Fruit fly (Drosophila melanogaster) whole organism, embryonic: Measurements from ENCODE around the gene CG4577.

Source experiments
- Ada2b ChIP-seq: fragments of 200-800 bp; sonication (Bioruptor generic); IDR thresholded peaks from 2 replicates; pipeline ENCODE4 v1.3.6; 2022; ENCODE audit warnings: missing biosample characterization, missing genetic modification characterization
- CG10565 ChIP-seq: fragments of 200-800 bp; sonication (Bioruptor generic); optimal IDR thresholded peaks from 3 replicates; lab custom pipeline; 2016; ENCODE audit warnings: missing biosample characterization, mild to moderate bottlenecking, missing genetic modification characterization
- CG10654 ChIP-seq: fragments of 200-800 bp; sonication (Bioruptor generic); optimal IDR thresholded peaks from 2 replicates; lab custom pipeline; 2016; ENCODE audit warnings: missing biosample characterization, missing genetic modification characterization
- CG11247 ChIP-seq: fragments of 200-800 bp; sonication (Bioruptor generic); IDR thresholded peaks from 2 replicates; pipeline ENCODE4 v1.3.6; 2022; ENCODE audit warnings: missing biosample characterization, missing genetic modification characterization
- CG12071 ChIP-seq: fragments of 200-800 bp; sonication (Bioruptor generic); optimal IDR thresholded peaks from 3 replicates; lab custom pipeline; 2018; ENCODE audit warnings: missing biosample characterization, mild to moderate bottlenecking, missing genetic modification characterization
- CG13624 ChIP-seq: fragments of 200-800 bp; sonication (Bioruptor generic); optimal IDR thresholded peaks from 2 replicates; lab custom pipeline; 2016; ENCODE audit warnings: missing biosample characterization, missing genetic modification characterization
- CG15269 ChIP-seq: fragments of 200-800 bp; sonication (Bioruptor generic); optimal IDR thresholded peaks from 2 replicates; lab custom pipeline; 2018; ENCODE audit warnings: missing biosample characterization, mild to moderate bottlenecking, missing genetic modification characterization, moderate library complexity
- CG15514 ChIP-seq: fragments of 200-800 bp; sonication (Bioruptor generic); optimal IDR thresholded peaks from 3 replicates; lab custom pipeline; 2017; ENCODE audit warnings: missing biosample characterization, missing genetic modification characterization, mild to moderate bottlenecking, moderate library complexity, missing genetic modification reagents
- CG17186 ChIP-seq: fragments of 200-800 bp; sonication (Bioruptor generic); optimal IDR thresholded peaks from 3 replicates; lab custom pipeline; 2017; ENCODE audit warnings: missing biosample characterization, missing genetic modification reagents, missing genetic modification characterization
- CG18011 ChIP-seq: fragments of 200-800 bp; sonication (Bioruptor generic); optimal IDR thresholded peaks from 2 replicates; lab custom pipeline; 2017; ENCODE audit warnings: missing biosample characterization, missing genetic modification characterization, mild to moderate bottlenecking, moderate library complexity, missing genotype
- CG3065 ChIP-seq: fragments of 200-800 bp; sonication (Bioruptor generic); optimal IDR thresholded peaks from 2 replicates; lab custom pipeline; 2016; ENCODE audit warnings: missing biosample characterization, missing genetic modification characterization
- CG31388 ChIP-seq: fragments of 200-800 bp; sonication (Bioruptor generic); optimal IDR thresholded peaks from 2 replicates; lab custom pipeline; 2016; ENCODE audit warnings: missing biosample characterization, missing genetic modification characterization
- CG34224 ChIP-seq: fragments of 200-800 bp; sonication (Bioruptor generic); IDR thresholded peaks from 3 replicates; pipeline ENCODE4 v1.3.6; 2022; ENCODE audit warnings: missing biosample characterization, missing genetic modification characterization; ENCODE audit not compliant: partially characterized antibody
- CG34422 ChIP-seq: fragments of 200-800 bp; sonication (Bioruptor generic); IDR thresholded peaks from 3 replicates; pipeline ENCODE4 v1.3.6; 2022; ENCODE audit warnings: missing biosample characterization, missing genetic modification characterization
- CG3726 ChIP-seq: fragments of 200-800 bp; sonication (Bioruptor generic); IDR thresholded peaks from 3 replicates; pipeline ENCODE4, ENCODE4 v1.3.6; 2022; ENCODE audit warnings: missing biosample characterization, missing genetic modification characterization
- CG4854 ChIP-seq: fragments of 200-800 bp; sonication (Bioruptor generic); optimal IDR thresholded peaks from 2 replicates; lab custom pipeline; 2016; ENCODE audit warnings: missing biosample characterization, missing genetic modification characterization, inconsistent platforms
- CG5180 ChIP-seq: fragments of 200-800 bp; sonication (Bioruptor generic); optimal IDR thresholded peaks from 3 replicates; lab custom pipeline; 2017; ENCODE audit warnings: missing biosample characterization, missing genetic modification characterization, mild to moderate bottlenecking, moderate library complexity, missing genetic modification reagents
- CG7556 ChIP-seq: fragments of 200-800 bp; sonication (Bioruptor generic); optimal IDR thresholded peaks from 2 replicates; lab custom pipeline; 2017; ENCODE audit warnings: missing biosample characterization, mild to moderate bottlenecking, missing genetic modification characterization
- CG7839 ChIP-seq: fragments of 200-800 bp; sonication (Bioruptor generic); optimal IDR thresholded peaks from 3 replicates; lab custom pipeline; 2018; ENCODE audit warnings: missing biosample characterization, mild to moderate bottlenecking, missing genetic modification characterization, moderate library complexity
- CG8281 ChIP-seq: fragments of 200-800 bp; sonication (Bioruptor generic); optimal IDR thresholded peaks from 2 replicates; lab custom pipeline; 2018; ENCODE audit warnings: missing biosample characterization, mild to moderate bottlenecking, missing genetic modification characterization, moderate library complexity
- CG9797 ChIP-seq: fragments of 200-800 bp; sonication (Bioruptor generic); optimal IDR thresholded peaks from 3 replicates; lab custom pipeline; 2018; ENCODE audit warnings: missing biosample characterization, mild to moderate bottlenecking, missing genetic modification characterization
- ERR ChIP-seq: fragments of 200-800 bp; sonication (Bioruptor generic); optimal IDR thresholded peaks from 2 replicates; lab custom pipeline; 2016; ENCODE audit warnings: missing biosample characterization, missing genetic modification characterization
- HLH4C ChIP-seq: fragments of 200-800 bp; sonication (Bioruptor generic); IDR thresholded peaks from 3 replicates; pipeline ENCODE4 v1.3.6; 2022; ENCODE audit warnings: missing biosample characterization, missing genetic modification characterization; ENCODE audit not compliant: partially characterized antibody
- HmgZ ChIP-seq: fragments of 200-800 bp; sonication (Bioruptor generic); optimal IDR thresholded peaks from 2 replicates; lab custom pipeline; 2018; ENCODE audit warnings: missing biosample characterization, mild to moderate bottlenecking, missing genetic modification characterization
- Hmr ChIP-seq: fragments of 200-800 bp; sonication (Bioruptor generic); optimal IDR thresholded peaks from 3 replicates; lab custom pipeline; 2017; ENCODE audit warnings: mild to moderate bottlenecking, missing biosample characterization, missing genetic modification reagents, missing genetic modification characterization
- Hr51 ChIP-seq, 2 experiments: fragments of 200-800 bp; sonication (Bioruptor generic); optimal IDR thresholded peaks; 2 replicates in 1 of 2; 3 replicates in 1 of 2; lab custom pipeline; 2016 to 2018; ENCODE audit warnings: missing biosample characterization in 2 of 2, missing genetic modification characterization in 2 of 2, mild to moderate bottlenecking in 1 of 2, moderate library complexity in 1 of 2
- Lim3 ChIP-seq: fragments of 200-800 bp; sonication (Bioruptor generic); IDR thresholded peaks from 2 replicates; pipeline ENCODE4 v1.3.6; 2022; ENCODE audit warnings: missing biosample characterization, missing genetic modification characterization
- Myb ChIP-seq: fragments of 200-800 bp; sonication (Bioruptor generic); optimal IDR thresholded peaks from 2 replicates; lab custom pipeline; 2016; ENCODE audit warnings: missing biosample characterization, missing genetic modification characterization
- Optix ChIP-seq: fragments of 200-800 bp; sonication (Bioruptor generic); IDR thresholded peaks from 3 replicates; pipeline ENCODE4 v1.3.6; 2022; ENCODE audit warnings: missing biosample characterization, missing genetic modification characterization
- Scr ChIP-seq: fragments of 200-800 bp; sonication (Bioruptor generic); IDR thresholded peaks from 2 replicates; pipeline ENCODE4 v1.3.6; 2022; ENCODE audit warnings: missing biosample characterization, missing genetic modification characterization; ENCODE audit not compliant: partially characterized antibody
- Xbp1 ChIP-seq: fragments of 200-800 bp; sonication (Bioruptor generic); optimal IDR thresholded peaks from 3 replicates; lab custom pipeline; 2016; ENCODE audit warnings: missing biosample characterization, mild to moderate bottlenecking, missing genetic modification characterization
- ap ChIP-seq: fragments of 200-800 bp; sonication (Bioruptor generic); IDR thresholded peaks from 2 replicates; pipeline ENCODE4 v1.3.6; 2022; ENCODE audit warnings: missing biosample characterization, missing genetic modification characterization
- br ChIP-seq: fragments of >200 bp; optimal IDR thresholded peaks from 2 replicates; lab custom pipeline; 2017
- ci ChIP-seq: fragments of 200-800 bp; sonication (Bioruptor generic); IDR thresholded peaks from 3 replicates; pipeline ENCODE4 v1.3.6; 2022; ENCODE audit warnings: missing biosample characterization, missing genetic modification characterization
- dan ChIP-seq: fragments of 200-800 bp; sonication (Bioruptor generic); IDR thresholded peaks from 2 replicates; pipeline ENCODE4 v1.3.6; 2022; ENCODE audit warnings: missing biosample characterization, missing genetic modification characterization
- insv ChIP-seq, 2 experiments: fragments of 200-800 bp; sonication (Bioruptor generic); optimal IDR thresholded peaks; 3 replicates each; lab custom pipeline; 2016 to 2018; ENCODE audit warnings: missing biosample characterization in 2 of 2, missing genetic modification characterization in 2 of 2
- inv ChIP-seq: fragments of 200-800 bp; sonication (Bioruptor generic); IDR thresholded peaks from 2 replicates; pipeline ENCODE4 v1.3.6; 2022; ENCODE audit warnings: missing biosample characterization, missing genetic modification characterization; ENCODE audit not compliant: partially characterized antibody
- maf-S ChIP-seq: fragments of 200-800 bp; sonication (Bioruptor generic); optimal IDR thresholded peaks from 2 replicates; lab custom pipeline; 2016; ENCODE audit warnings: missing biosample characterization, missing genetic modification characterization
- org-1 ChIP-seq: fragments of 200-800 bp; sonication (Bioruptor generic); optimal IDR thresholded peaks from 2 replicates; lab custom pipeline; 2017; ENCODE audit warnings: missing biosample characterization, missing genetic modification characterization
- sc ChIP-seq, 3 experiments: fragments of >200 bp in 2 of 3; fragments of 200-800 bp in 1 of 3; sonication (Bioruptor generic) in 1 of 3; optimal IDR thresholded peaks; 2 replicates in 2 of 3; 3 replicates in 1 of 3; lab custom pipeline; 2017; ENCODE audit warnings: mild to moderate bottlenecking in 1 of 3, missing biosample characterization in 1 of 3, missing genetic modification characterization in 1 of 3, missing genetic modification reagents in 1 of 3
- slbo ChIP-seq: fragments of 200-800 bp; sonication (Bioruptor generic); IDR thresholded peaks from 2 replicates; pipeline ENCODE4 v1.3.6; 2022; ENCODE audit warnings: missing biosample characterization, missing genetic modification characterization
- sna ChIP-seq: fragments of 200-800 bp; sonication (Bioruptor generic); IDR thresholded peaks from 2 replicates; pipeline ENCODE4 v1.3.6; 2022; ENCODE audit warnings: missing biosample characterization, missing genetic modification characterization; ENCODE audit not compliant: partially characterized antibody
- stc ChIP-seq: fragments of 200-800 bp; sonication (Bioruptor generic); IDR thresholded peaks from 2 replicates; pipeline ENCODE4 v1.3.6; 2022; ENCODE audit warnings: missing biosample characterization, missing genetic modification characterization
- tgo ChIP-seq: fragments of 200-800 bp; sonication (Bioruptor generic); IDR thresholded peaks from 3 replicates; pipeline ENCODE4 v1.3.6; 2022; ENCODE audit warnings: missing biosample characterization, missing genetic modification characterization
- unpg ChIP-seq: fragments of 200-800 bp; sonication (Bioruptor generic); optimal IDR thresholded peaks from 3 replicates; lab custom pipeline; 2018; ENCODE audit warnings: missing biosample characterization, mild to moderate bottlenecking, missing genetic modification characterization, moderate library complexity
- zfh2 ChIP-seq: fragments of 200-800 bp; sonication (Bioruptor generic); optimal IDR thresholded peaks from 2 replicates; lab custom pipeline; 2016; ENCODE audit warnings: missing biosample characterization, missing genetic modification characterization

CG4577 gene

dm6 chr2L:1183799-1184198 is 49.3 kb downstream of the CG4577 start, which contains the start of the genes CG5126 and Tgt (continued):
- TF ChIP-seq Scr (peak; percentile 59), CG34422 (GFP tag; lab: Robert Waterston, UW) (peak; percentile 65; the same call in 1 of the 3 replicates), sna (GFP tag; lab: Robert Waterston, UW) (peak; percentile 44; the same call in 1 of the 2 replicates), HmgZ (tag; lab: Kevin White, UChicago) (peak; percentile 26), CG15514 (GFP tag; lab: Kevin White, UChicago) (peak; percentile 79), CG9797 (peak; percentile 63), CG34224 (GFP tag; lab: Robert Waterston, UW) (peak; percentile 56), CG18011 (GFP tag; lab: Kevin White, UChicago) (no peak)

dm6 chr2L:1185642-1186497 is 51.4 kb downstream of the CG4577 start, which contains the start of gene CG5001:
Gene CG5001, plus strand, starts transcription at chr2L:1185757.
- TF ChIP-seq slbo (GFP tag; lab: Robert Waterston, UW) (peak; percentile 94), CG10654 (peak; percentile 74), inv (GFP tag; lab: Robert Waterston, UW) (peak; percentile 24; the same call in 1 of the 2 replicates), CG17186 (GFP tag; lab: Kevin White, UChicago) (no peak), Optix (peak; percentile 7; the same call in 1 of the 3 replicates), tgo (GFP tag; lab: Robert Waterston, UW) (peak; percentile 93), CG12071 (GFP tag; lab: Kevin White, UChicago) (peak; percentile 80), insv (GFP tag; optimal IDR thresholded peaks at IDR 0.05; lab: Kevin White, UChicago) (peak in 1 of 2 experiments; percentile 7), Xbp1 (GFP tag; lab: Kevin White, UChicago) (peak; percentile 88), dan (GFP tag; lab: Robert Waterston, UW) (no peak), Hr51 (GFP tag; optimal IDR thresholded peaks at IDR 0.05; lab: Kevin White, UChicago) (peak; percentile 24 to 92), CG15269 (peak; percentile 93), unpg (GFP tag; lab: Kevin White, UChicago) (peak; percentile 93), Lim3 (GFP tag; lab: Robert Waterston, UW) (no peak), HLH4C (GFP tag; lab: Robert Waterston, UW) (0 out of 3 replicates have a peak, but pooled peaks have one; percentile 22), Hmr (GFP tag; lab: Kevin White, UChicago) (peak; percentile 78), CG15514 (GFP tag; lab: Kevin White, UChicago) (peak; percentile 93), br (lab: Kevin White, UChicago) (no peak), CG8281 (tag; lab: Kevin White, UChicago) (peak; percentile 51), CG7556 (peak; percentile 82), CG5180 (peak; percentile 73), CG31388 (GFP tag; lab: Kevin White, UChicago) (peak; percentile 70), Ada2b (GFP tag; lab: Robert Waterston, UW) (peak; percentile 79), ap (GFP tag; lab: Robert Waterston, UW) (peak; percentile 57), Myb (peak; percentile 15), stc (GFP tag; lab: Robert Waterston, UW) (peak; percentile 90), zfh2 (GFP tag; lab: Kevin White, UChicago) (peak; percentile 58), CG10565 (GFP tag; lab: Kevin White, UChicago) (no peak), CG7839 (tag; lab: Kevin White, UChicago) (peak; percentile 91), maf-S (GFP tag; lab: Kevin White, UChicago) (peak; percentile 48), ERR (GFP tag; lab: Kevin White, UChicago) (peak; percentile 50), CG3726 (peak; percentile 64; the same call in 2 of the 3 replicates), ci (peak; percentile 89), sc (optimal IDR thresholded peaks at IDR 0.05; lab: Kevin White, UChicago) (no peak), sc (GFP tag; optimal IDR thresholded peaks at IDR 0.05; lab: Kevin White, UChicago) (peak; percentile 60), CG13624 (GFP tag; lab: Kevin White, UChicago) (peak; percentile 77), org-1 (GFP tag; lab: Kevin White, UChicago) (peak; percentile 43), CG4854 (GFP tag; lab: Kevin White, UChicago) (peak; percentile 63), CG11247 (GFP tag; lab: Robert Waterston, UW) (peak; percentile 88), CG3065 (no peak)
